Fruit fly (Drosophila melanogaster) whole organism, adult: ENCODE measurements around the gene Mtr3.
A peak's percentile ranks its signal among the peaks of the same experiment; 100 is the strongest.

Source experiments
- CG11617 ChIP-seq: fragments of 200-800 bp; sonication (Bioruptor generic); optimal IDR thresholded peaks from 2 replicates; lab custom pipeline; 2017; ENCODE audit warnings: mild to moderate bottlenecking, missing biosample characterization, missing genetic modification reagents, missing genetic modification characterization
- CG12768 ChIP-seq: fragments of 200-800 bp; sonication (Bioruptor generic); optimal IDR thresholded peaks from 2 replicates; lab custom pipeline; 2017; ENCODE audit warnings: missing biosample characterization, missing genetic modification characterization, mild to moderate bottlenecking, moderate library complexity, missing genetic modification reagents
- CG14711 ChIP-seq: fragments of 200-800 bp; sonication (Bioruptor generic); optimal IDR thresholded peaks from 2 replicates; lab custom pipeline; 2018; ENCODE audit warnings: missing biosample characterization, mild to moderate bottlenecking, missing genetic modification characterization, moderate library complexity
- CG1620 ChIP-seq: fragments of 200-800 bp; sonication (Bioruptor generic); optimal IDR thresholded peaks from 2 replicates; lab custom pipeline; 2016; ENCODE audit warnings: missing biosample characterization, missing genetic modification characterization
- CG33017 ChIP-seq: fragments of 200-800 bp; sonication (Bioruptor generic); optimal IDR thresholded peaks from 2 replicates; lab custom pipeline; 2018; ENCODE audit warnings: missing biosample characterization, mild to moderate bottlenecking, missing genetic modification characterization, moderate library complexity
- CG5204 ChIP-seq: fragments of 200-800 bp; sonication (Bioruptor generic); optimal IDR thresholded peaks from 2 replicates; lab custom pipeline; 2016; ENCODE audit warnings: missing biosample characterization, missing genetic modification characterization
- CG7045 ChIP-seq: fragments of 200-800 bp; sonication (Bioruptor generic); optimal IDR thresholded peaks from 2 replicates; lab custom pipeline; 2017; ENCODE audit warnings: missing biosample characterization, mild to moderate bottlenecking, missing genetic modification characterization
- CG7101 ChIP-seq: fragments of 200-800 bp; sonication (Bioruptor generic); optimal IDR thresholded peaks from 2 replicates; lab custom pipeline; 2018; ENCODE audit warnings: missing biosample characterization, mild to moderate bottlenecking, missing genetic modification characterization, moderate library complexity
- Clk ChIP-seq: fragments of 200-800 bp; sonication (Bioruptor generic); optimal IDR thresholded peaks from 2 replicates; lab custom pipeline; 2017; ENCODE audit warnings: missing biosample characterization, missing genetic modification characterization
- Crg-1 ChIP-seq: fragments of 200-800 bp; sonication (Bioruptor generic); optimal IDR thresholded peaks from 2 replicates; lab custom pipeline; 2016; ENCODE audit warnings: missing biosample characterization, missing genetic modification characterization
- Hr96 ChIP-seq: fragments of 200-800 bp; sonication (Bioruptor generic); optimal IDR thresholded peaks from 2 replicates; lab custom pipeline; 2016; ENCODE audit warnings: missing biosample characterization, missing genetic modification characterization
- Mnt ChIP-seq: fragments of 200-800 bp; sonication (Bioruptor generic); optimal IDR thresholded peaks from 2 replicates; lab custom pipeline; 2016; ENCODE audit warnings: missing biosample characterization, mild to moderate bottlenecking, missing genetic modification characterization
- bab1 ChIP-seq: fragments of 200-800 bp; sonication (Bioruptor generic); optimal IDR thresholded peaks from 3 replicates; lab custom pipeline; 2019; ENCODE audit warnings: missing biosample characterization, mild to moderate bottlenecking, missing genetic modification characterization, moderate library complexity
- cic ChIP-seq: fragments of 200-800 bp; sonication (Bioruptor generic); optimal IDR thresholded peaks from 2 replicates; lab custom pipeline; 2017; ENCODE audit warnings: missing biosample characterization, mild to moderate bottlenecking, missing genetic modification characterization, moderate library complexity
- cnc ChIP-seq, 2 experiments: fragments of >200 bp; optimal IDR thresholded peaks; 2 replicates each; lab custom pipeline; 2017
- kay ChIP-seq: fragments of 200-800 bp; sonication (Bioruptor generic); peaks from one replicate; lab custom pipeline; 2016; ENCODE audit warnings: missing biosample characterization, missing genetic modification characterization, borderline replicate concordance
- ovo ChIP-seq: fragments of 200-800 bp; sonication (Bioruptor generic); optimal IDR thresholded peaks from 2 replicates; lab custom pipeline; 2016; ENCODE audit warnings: missing biosample characterization, missing genetic modification characterization
- pad ChIP-seq: fragments of 200-800 bp; sonication (Bioruptor generic); optimal IDR thresholded peaks from 3 replicates; lab custom pipeline; 2017; ENCODE audit warnings: missing biosample characterization, missing genetic modification characterization, mild to moderate bottlenecking, moderate library complexity, missing genetic modification reagents
- tj ChIP-seq: fragments of 200-800 bp; sonication (Bioruptor generic); optimal IDR thresholded peaks from 3 replicates; lab custom pipeline; 2017; ENCODE audit warnings: missing biosample characterization, mild to moderate bottlenecking, missing genetic modification characterization, moderate library complexity
- toe ChIP-seq: fragments of 200-800 bp; sonication (Bioruptor generic); optimal IDR thresholded peaks from 2 replicates; lab custom pipeline; 2016; ENCODE audit warnings: missing biosample characterization, missing genetic modification characterization

Mtr3 gene

dm6 chr3L:19951868-19952267, 38.4 kb upstream of the Mtr3 start, which contains the start of gene CG34258:
TSS of gene CG34258 (minus strand) at chr3L:19951968.
- TF ChIP-seq toe (GFP tag; lab: Kevin White, UChicago) (no peak), cic (GFP tag; lab: Kevin White, UChicago) (no peak)

dm6 chr3L:19951035-19951434, 37.5 kb upstream of the Mtr3 start, which contains the start of gene CG32219:
TSS of gene CG32219 (minus strand) at chr3L:19951135.
- TF ChIP-seq Clk (GFP tag; lab: Kevin White, UChicago) (no peak), tj (GFP tag; lab: Kevin White, UChicago) (no peak), CG12768 (no peak), kay (no peak), CG5204 (GFP tag; lab: Kevin White, UChicago) (no peak), toe (GFP tag; lab: Kevin White, UChicago) (no peak), Crg-1 (no peak), CG33017 (tag; lab: Kevin White, UChicago) (no peak), Hr96 (no peak), CG7045 (GFP tag; lab: Kevin White, UChicago) (no peak), CG14711 (no peak), cnc (optimal IDR thresholded peaks at IDR 0.05; lab: Kevin White, UChicago) (no peak), CG7101 (tag; lab: Kevin White, UChicago) (no peak), ovo (GFP tag; lab: Kevin White, UChicago) (no peak), pad (no peak), CG11617 (GFP tag; lab: Kevin White, UChicago) (no peak), Mnt (GFP tag; lab: Kevin White, UChicago) (no peak), bab1 (GFP tag; lab: Kevin White, UChicago) (no peak), CG1620 (GFP tag; lab: Kevin White, UChicago) (no peak)

dm6 chr3L:19945469-19945868, 32.0 kb upstream of the Mtr3 start:
- TF ChIP-seq Crg-1 (no peak), CG33017 (tag; lab: Kevin White, UChicago) (no peak), ovo (GFP tag; lab: Kevin White, UChicago) (no peak), CG1620 (GFP tag; lab: Kevin White, UChicago) (no peak), CG14711 (no peak), cic (GFP tag; lab: Kevin White, UChicago) (no peak), CG11617 (GFP tag; lab: Kevin White, UChicago) (no peak), toe (GFP tag; lab: Kevin White, UChicago) (no peak), CG7101 (tag; lab: Kevin White, UChicago) (no peak), CG7045 (GFP tag; lab: Kevin White, UChicago) (no peak), Mnt (GFP tag; lab: Kevin White, UChicago) (no peak), tj (GFP tag; lab: Kevin White, UChicago) (no peak), CG5204 (GFP tag; lab: Kevin White, UChicago) (no peak), Hr96 (no peak), pad (no peak), cnc (optimal IDR thresholded peaks at IDR 0.05; lab: Kevin White, UChicago) (no peak), CG12768 (no peak), Clk (GFP tag; lab: Kevin White, UChicago) (no peak), bab1 (GFP tag; lab: Kevin White, UChicago) (no peak), kay (no peak)

DNA sequence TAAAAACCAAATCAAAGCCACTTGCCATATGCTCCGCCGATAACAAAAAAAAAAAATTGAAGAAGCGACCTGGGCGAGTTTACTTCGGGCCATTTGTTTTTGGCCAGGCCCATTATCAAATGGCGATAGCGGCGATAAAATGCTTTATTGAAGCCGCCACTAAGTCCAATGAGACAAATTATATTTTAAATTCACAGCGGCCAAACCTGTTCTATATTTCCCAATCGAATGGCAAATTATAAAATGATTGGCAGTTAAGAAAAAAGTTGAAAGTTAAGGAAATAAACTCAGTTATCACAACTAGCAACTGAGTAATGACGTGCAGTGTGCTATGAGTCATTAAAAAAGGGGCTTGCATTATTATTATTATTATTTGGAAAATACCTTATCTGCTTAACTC, 27.6 kb upstream of the Mtr3 start:
- no peak for TF ChIP-seq CG33017 (tag; lab: Kevin White, UChicago)
- peak; percentile 93 for TF ChIP-seq kay

DNA sequence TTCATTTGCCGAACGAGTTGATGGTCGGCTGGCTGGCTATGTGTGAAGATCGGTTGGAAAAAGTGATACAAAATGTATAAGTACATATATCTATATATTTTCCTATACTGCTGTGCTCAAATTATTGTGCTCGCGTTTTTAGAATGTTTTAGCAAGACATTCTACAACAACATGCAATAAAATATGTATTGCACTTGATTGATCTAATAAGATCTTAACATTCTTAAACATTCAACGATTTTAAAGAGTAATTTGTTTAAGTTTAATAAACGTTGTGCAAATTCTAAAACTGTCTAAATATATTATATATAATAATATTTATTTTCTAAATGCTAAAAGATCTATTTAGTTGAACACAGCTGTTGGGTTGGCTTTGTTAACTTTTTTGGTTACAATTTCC, 26.8 kb upstream of the Mtr3 start:
- TF ChIP-seq CG33017 (tag; lab: Kevin White, UChicago) = peak; percentile 26
- TF ChIP-seq Hr96 = no peak
- peak; percentile 41 for TF ChIP-seq CG14711
- TF ChIP-seq CG5204 (GFP tag; lab: Kevin White, UChicago) = no peak
- no peak for TF ChIP-seq CG7101 (tag; lab: Kevin White, UChicago)
- TF ChIP-seq ovo (GFP tag; lab: Kevin White, UChicago) = no peak

dm6 chr3L:19939024-19939423, 25.5 kb upstream of the Mtr3 start, which contains the start of gene Ac76E:
TSS of gene Ac76E (plus strand) at chr3L:19939287.
- TF ChIP-seq CG14711 (peak; percentile 14), CG5204 (GFP tag; lab: Kevin White, UChicago) (no peak), toe (GFP tag; lab: Kevin White, UChicago) (peak; percentile 19), ovo (GFP tag; lab: Kevin White, UChicago) (no peak), Hr96 (peak; percentile 18), cnc (optimal IDR thresholded peaks at IDR 0.05; lab: Kevin White, UChicago) (no peak), CG11617 (GFP tag; lab: Kevin White, UChicago) (peak; percentile 40), CG12768 (peak; percentile 56), Crg-1 (no peak), Mnt (GFP tag; lab: Kevin White, UChicago) (peak; percentile 68), Clk (GFP tag; lab: Kevin White, UChicago) (no peak), cic (GFP tag; lab: Kevin White, UChicago) (peak; percentile 64), CG7101 (tag; lab: Kevin White, UChicago) (no peak), CG1620 (GFP tag; lab: Kevin White, UChicago) (no peak), bab1 (GFP tag; lab: Kevin White, UChicago) (peak; percentile 24), tj (GFP tag; lab: Kevin White, UChicago) (peak; percentile 34), CG33017 (tag; lab: Kevin White, UChicago) (peak; percentile 36), kay (peak; percentile 29), CG7045 (GFP tag; lab: Kevin White, UChicago) (peak; percentile 52), pad (no peak)

dm6 chr3L:19932917-19933316, 19.4 kb upstream of the Mtr3 start:
- TF ChIP-seq Hr96 (no peak), cic (GFP tag; lab: Kevin White, UChicago) (peak; percentile 72), Crg-1 (peak; percentile 71), CG7045 (GFP tag; lab: Kevin White, UChicago) (peak; percentile 66), ovo (GFP tag; lab: Kevin White, UChicago) (peak; percentile 25), pad (peak; percentile 21), CG33017 (tag; lab: Kevin White, UChicago) (peak; percentile 36), kay (peak; percentile 78), CG1620 (GFP tag; lab: Kevin White, UChicago) (peak; percentile 19), CG5204 (GFP tag; lab: Kevin White, UChicago) (no peak), toe (GFP tag; lab: Kevin White, UChicago) (no peak), Clk (GFP tag; lab: Kevin White, UChicago) (peak; percentile 4), bab1 (GFP tag; lab: Kevin White, UChicago) (no peak), tj (GFP tag; lab: Kevin White, UChicago) (peak; percentile 15), CG7101 (tag; lab: Kevin White, UChicago) (peak; percentile 39), CG12768 (peak; percentile 74), Mnt (GFP tag; lab: Kevin White, UChicago) (peak; percentile 39), cnc (optimal IDR thresholded peaks at IDR 0.05; lab: Kevin White, UChicago) (no peak), CG14711 (peak; percentile 19), CG11617 (GFP tag; lab: Kevin White, UChicago) (peak; percentile 54)
